Worm (Caenorhabditis elegans): ENCODE measurements around the gene ubc-9.

Gene ubc-9

DNA sequence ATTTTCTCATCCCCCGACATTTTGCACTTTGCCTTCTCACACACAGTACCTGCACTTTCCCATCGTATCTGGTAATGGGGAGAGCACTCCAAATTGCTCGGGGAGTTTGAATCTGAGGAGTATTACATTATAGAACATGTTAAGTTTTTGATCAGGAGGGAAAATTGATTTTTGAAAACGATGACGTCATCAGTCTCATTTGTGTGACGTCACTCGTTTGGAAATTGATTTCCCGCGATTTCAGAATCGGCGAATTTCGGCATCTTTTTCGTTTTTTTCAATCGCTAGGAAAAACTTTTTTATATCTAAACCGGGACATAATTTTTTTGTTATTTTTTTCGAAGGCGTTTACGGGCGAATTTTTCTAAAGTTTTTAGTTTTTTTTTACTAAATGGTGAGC is 22.5 kb downstream of the ubc-9 start:
- TF ChIP-seq lin-15B (tag; optimal IDR thresholded peaks at IDR 0.05) = no peak
- TF ChIP-seq dmd-8 (GFP tag; IDR thresholded peaks at IDR 0.05) = no peak
- TF ChIP-seq R02D3.7 (tag; optimal IDR thresholded peaks at IDR 0.05) = no peak
- TF ChIP-seq ceh-44 (GFP tag; IDR thresholded peaks at IDR 0.05) = no peak
- TF ChIP-seq vab-7 (GFP tag; IDR thresholded peaks at IDR 0.05) = no peak
- TF ChIP-seq cey-2 (tag; optimal IDR thresholded peaks at IDR 0.05; ENCODE audit: borderline replicate concordance, insufficient read depth) = no peak
- TF ChIP-seq nhr-42 (GFP tag; IDR thresholded peaks at IDR 0.05) = no peak
- TF ChIP-seq ztf-7 (tag; optimal IDR thresholded peaks at IDR 0.05) = no peak
- TF ChIP-seq nhr-102 (tag; optimal IDR thresholded peaks at IDR 0.05) = no peak
- no peak for TF ChIP-seq unc-39 (tag; optimal IDR thresholded peaks at IDR 0.05)
- no peak for TF ChIP-seq dmd-6 (GFP tag; IDR thresholded peaks at IDR 0.05)
- TF ChIP-seq aha-1 (tag) = no peak
- TF ChIP-seq attf-4 (tag; optimal IDR thresholded peaks at IDR 0.05) = no peak
- no peak for TF ChIP-seq F44E2.7 (GFP tag; IDR thresholded peaks at IDR 0.05)
- TF ChIP-seq jun-1 (tag; optimal IDR thresholded peaks at IDR 0.05) = no peak
- no peak for TF ChIP-seq lin-38 (GFP tag; IDR thresholded peaks at IDR 0.05)
- TF ChIP-seq lin-1 (GFP tag; IDR thresholded peaks at IDR 0.05) = no peak
- TF ChIP-seq mes-2 (tag; optimal IDR thresholded peaks at IDR 0.05; ENCODE audit: poor library complexity, severe bottlenecking) = no peak

DNA sequence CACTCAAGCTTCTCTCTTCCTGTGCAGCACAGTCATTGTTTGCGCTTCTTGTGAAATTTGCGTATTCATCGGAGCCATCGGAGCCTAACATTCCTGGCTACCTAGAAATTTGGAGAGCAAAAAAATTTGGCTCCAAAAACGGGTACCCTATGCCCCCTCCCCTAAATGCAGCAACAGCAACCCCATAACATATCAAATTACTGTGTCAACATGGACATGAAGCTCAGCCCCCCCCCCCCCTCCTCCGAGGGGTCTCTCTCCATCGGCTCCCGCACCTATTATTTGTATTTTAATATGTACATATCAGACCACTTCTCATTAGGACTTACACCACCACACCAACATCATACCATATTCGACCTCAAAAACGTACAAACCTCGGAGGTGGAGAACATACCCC is 23.5 kb downstream of the ubc-9 start:
- TF ChIP-seq unc-130 (GFP tag; optimal IDR thresholded peaks at IDR 0.05) (no peak), nhr-76 (tag; optimal IDR thresholded peaks at IDR 0.05) (no peak), dmd-9 (GFP tag; IDR thresholded peaks at IDR 0.05) (no peak), spr-3 (GFP tag; optimal IDR thresholded peaks at IDR 0.05) (no peak), nhr-41 (GFP tag; IDR thresholded peaks at IDR 0.05) (no peak), zip-2 (tag; optimal IDR thresholded peaks at IDR 0.05) (no peak), D1046.2 (GFP tag; IDR thresholded peaks at IDR 0.05) (no peak), ama-1 (optimal IDR thresholded peaks at IDR 0.05) (no peak), ztf-11 (tag; optimal IDR thresholded peaks at IDR 0.05) (no peak), dmd-8 (GFP tag; IDR thresholded peaks at IDR 0.05) (no peak), attf-4 (tag; optimal IDR thresholded peaks at IDR 0.05) (no peak), Y5F2A.4 (GFP tag; optimal IDR thresholded peaks at IDR 0.05) (no peak), daf-19 (GFP tag; conservative IDR thresholded peaks at IDR 0.05) (no peak), ZK337.2 (GFP tag; IDR thresholded peaks at IDR 0.05) (no peak), ceh-28 (tag; optimal IDR thresholded peaks at IDR 0.05) (no peak), T26A8.4 (GFP tag; IDR thresholded peaks at IDR 0.05) (no peak), mdt-29 (GFP tag; IDR thresholded peaks at IDR 0.05) (no peak)

DNA sequence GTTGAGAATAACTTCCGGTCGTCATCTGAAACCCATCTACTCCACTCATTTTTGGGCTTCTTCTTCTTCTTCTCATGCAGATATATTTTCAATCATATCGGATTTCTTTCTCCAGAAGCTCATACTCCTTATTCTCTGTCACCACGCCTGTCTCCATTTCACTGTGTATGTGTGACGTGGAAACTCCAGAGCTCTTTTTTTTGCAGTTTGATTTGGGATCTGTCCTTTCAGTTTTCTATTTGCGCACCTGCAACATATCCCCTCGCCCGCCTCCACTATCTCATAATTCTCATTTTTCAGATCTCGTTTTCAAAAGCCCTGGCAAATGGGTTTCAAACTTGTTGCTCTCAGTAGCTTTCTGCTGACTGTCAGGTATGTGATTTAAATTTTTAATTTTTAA is 27.9 kb downstream of the ubc-9 start, which contains the start of gene kin-36:
kin-36 (plus strand) TSS at position 301 of the 400 bp plus-strand sequence.
- TF ChIP-seq madf-5 (GFP tag; IDR thresholded peaks at IDR 0.05) (no peak), lin-13 (GFP tag; optimal IDR thresholded peaks at IDR 0.05) (no peak), spr-3 (GFP tag; optimal IDR thresholded peaks at IDR 0.05) (no peak), D1046.2 (GFP tag; IDR thresholded peaks at IDR 0.05) (no peak), mes-2 (tag; optimal IDR thresholded peaks at IDR 0.05; ENCODE audit: poor library complexity, severe bottlenecking) (no peak), zip-11 (GFP tag; IDR thresholded peaks at IDR 0.05) (no peak), F49E8.2 (tag; optimal IDR thresholded peaks at IDR 0.05; ENCODE audit: borderline replicate concordance) (no peak), arid-1 (GFP tag; conservative IDR thresholded peaks at IDR 0.05) (no peak), egl-43 (GFP tag; IDR thresholded peaks at IDR 0.05) (no peak), nhr-237 (tag; optimal IDR thresholded peaks at IDR 0.05) (no peak), sdz-12 (GFP tag; optimal IDR thresholded peaks at IDR 0.05) (no peak), madf-9 (GFP tag; conservative IDR thresholded peaks at IDR 0.05) (no peak), T26A8.4 (GFP tag; IDR thresholded peaks at IDR 0.05) (no peak), ceh-62 (tag; optimal IDR thresholded peaks at IDR 0.05) (no peak)

Data from whole organism, L4 larva.